Worm (Caenorhabditis elegans) whole organism, young adult: ENCODE measurements around the gene fbxa-98.
"Not testable (repeated sequence)": the region's sequence is repeated elsewhere in the genome, so short reads cannot be mapped to it uniquely, and the experiment has no call there.

Experiments used
- dox-1 ChIP-seq: fragments of 200-800 bp; sonication (Bioruptor generic); IDR thresholded peaks from 2 replicates; pipeline ENCODE4 v1.3.6; 2022; ENCODE audit warnings: missing genetic modification reagents, missing genetic modification characterization, missing compliant biosample characterization
- dpff-1 ChIP-seq: sonication (generic microtip); optimal IDR thresholded peaks from 2 replicates; lab custom pipeline; 2017; ENCODE audit warnings: mild to moderate bottlenecking, missing genetic modification characterization, missing compliant biosample characterization
- lin-54 ChIP-seq: fragments of 200-800 bp; sonication (Bioruptor generic); optimal IDR thresholded peaks from 2 replicates; lab custom pipeline; 2018; ENCODE audit warnings: mild to moderate bottlenecking, missing genetic modification characterization, missing compliant biosample characterization
- mel-28 ChIP-seq: sonication (generic microtip); optimal IDR thresholded peaks from 2 replicates; lab custom pipeline; 2016; ENCODE audit warnings: borderline replicate concordance, mild to moderate bottlenecking, missing genetic modification characterization, missing compliant biosample characterization
- nhr-27 ChIP-seq: fragments of 200-800 bp; sonication (Bioruptor generic); optimal IDR thresholded peaks from 2 replicates; lab custom pipeline; 2018; ENCODE audit warnings: mild to moderate bottlenecking, missing genetic modification characterization, moderate library complexity, missing compliant biosample characterization
- ztf-18 ChIP-seq: sonication (generic microtip); optimal IDR thresholded peaks from 2 replicates; lab custom pipeline; 2016; ENCODE audit warnings: missing genotype, mild to moderate bottlenecking, missing genetic modification characterization, missing compliant biosample characterization

DNA sequence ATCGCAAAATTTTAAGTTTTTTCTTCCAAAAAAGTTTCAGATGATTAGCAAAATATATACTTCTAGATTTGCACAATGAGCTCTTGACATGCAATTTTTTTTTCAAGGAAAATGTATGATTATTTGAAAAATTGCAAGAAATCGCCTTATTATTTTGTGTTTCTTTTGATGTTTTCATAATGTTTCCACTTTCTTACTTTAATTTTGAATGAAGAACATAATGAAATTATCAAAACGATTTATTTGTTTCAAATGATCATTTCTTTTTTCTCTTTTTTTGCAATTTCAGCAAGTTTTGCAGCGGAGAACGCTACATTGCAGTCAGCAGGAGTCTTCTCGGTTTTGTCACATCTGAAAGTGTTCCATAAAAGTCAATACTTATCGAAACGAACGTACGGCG is 18.8 kb downstream of the fbxa-98 start, which contains the start of gene Y45F10C.6:
- TF ChIP-seq ztf-18 (tag; lab: Kevin White, UChicago); dox-1; mel-28 (tag; lab: Kevin White, UChicago); nhr-27 (tag; lab: Kevin White, UChicago); dpff-1 (tag; lab: Kevin White, UChicago); lin-54 (GFP tag; lab: Kevin White, UChicago): not testable (repeated sequence)
